Fruit fly (Drosophila melanogaster) whole organism, prepupa: ENCODE results near the gene Ns1.

Experiments used
- Blimp-1 ChIP-seq: fragments of 200-800 bp; sonication (Bioruptor generic); optimal IDR thresholded peaks from 3 replicates; lab custom pipeline; 2017; ENCODE audit warnings: missing biosample characterization, missing genetic modification characterization, mild to moderate bottlenecking, moderate library complexity, missing genetic modification reagents
- CG10631 ChIP-seq: fragments of 200-800 bp; sonication (Bioruptor generic); optimal IDR thresholded peaks from 2 replicates; lab custom pipeline; 2016; ENCODE audit warnings: missing biosample characterization, missing genetic modification characterization
- CG10669 ChIP-seq: fragments of 200-800 bp; sonication (Bioruptor generic); optimal IDR thresholded peaks from 3 replicates; lab custom pipeline; 2018; ENCODE audit warnings: missing biosample characterization, mild to moderate bottlenecking, missing genetic modification characterization, moderate library complexity
- CG11294 ChIP-seq: fragments of 200-800 bp; sonication (Bioruptor generic); IDR thresholded peaks from 2 replicates; pipeline ENCODE4 v1.3.6; 2022; ENCODE audit warnings: missing biosample characterization, missing genetic modification characterization
- CG11762 ChIP-seq: fragments of 200-800 bp; sonication (Bioruptor generic); optimal IDR thresholded peaks from 3 replicates; lab custom pipeline; 2016; ENCODE audit warnings: missing biosample characterization, missing genetic modification characterization; ENCODE audit not compliant: insufficient read depth
- CG11902 ChIP-seq: fragments of 200-800 bp; sonication (Bioruptor generic); optimal IDR thresholded peaks from 3 replicates; lab custom pipeline; 2016; ENCODE audit warnings: missing biosample characterization, missing genetic modification characterization
- CG15336 ChIP-seq: fragments of 200-800 bp; sonication (Bioruptor generic); IDR thresholded peaks from 2 replicates; pipeline ENCODE4 v1.3.6; 2022; ENCODE audit warnings: missing biosample characterization, missing genetic modification characterization
- CG1621 ChIP-seq: fragments of 200-800 bp; sonication (Bioruptor generic); optimal IDR thresholded peaks from 3 replicates; lab custom pipeline; 2018; ENCODE audit warnings: missing biosample characterization, mild to moderate bottlenecking, missing genetic modification characterization
- CG16779 ChIP-seq: fragments of 200-800 bp; sonication (Bioruptor generic); optimal IDR thresholded peaks from 3 replicates; lab custom pipeline; 2017; ENCODE audit warnings: missing biosample characterization, mild to moderate bottlenecking, missing genetic modification characterization
- CG31627 ChIP-seq: fragments of 200-800 bp; sonication (Bioruptor generic); optimal IDR thresholded peaks from 3 replicates; lab custom pipeline; 2016; ENCODE audit warnings: missing biosample characterization, missing genetic modification characterization
- CG32006 ChIP-seq: fragments of 200-800 bp; sonication (Bioruptor generic); optimal IDR thresholded peaks from 3 replicates; lab custom pipeline; 2017; ENCODE audit warnings: missing biosample characterization, mild to moderate bottlenecking, missing genetic modification characterization
- CG34406 ChIP-seq: fragments of 200-800 bp; sonication (Bioruptor generic); optimal IDR thresholded peaks from 3 replicates; lab custom pipeline; 2016; ENCODE audit warnings: missing biosample characterization, missing genetic modification characterization
- CG3919 ChIP-seq: fragments of 200-800 bp; sonication (Bioruptor generic); optimal IDR thresholded peaks from 3 replicates; lab custom pipeline; 2016; ENCODE audit warnings: missing biosample characterization, missing genetic modification characterization
- CG4318 ChIP-seq: fragments of 200-800 bp; sonication (Bioruptor generic); optimal IDR thresholded peaks from 3 replicates; lab custom pipeline; 2017; ENCODE audit warnings: missing biosample characterization, mild to moderate bottlenecking, missing genetic modification characterization
- CG6163 ChIP-seq: fragments of 200-800 bp; sonication (Bioruptor generic); IDR thresholded peaks from 3 replicates; pipeline ENCODE4 v1.3.6; 2022; ENCODE audit warnings: missing biosample characterization, missing genetic modification characterization
- CG6276 ChIP-seq: fragments of 200-800 bp; sonication (Bioruptor generic); optimal IDR thresholded peaks from 2 replicates; lab custom pipeline; 2017; ENCODE audit warnings: missing biosample characterization, mild to moderate bottlenecking, missing genetic modification characterization
- CG6792 ChIP-seq: fragments of 200-800 bp; sonication (Bioruptor generic); optimal IDR thresholded peaks from 3 replicates; lab custom pipeline; 2016; ENCODE audit warnings: missing biosample characterization, missing genetic modification characterization
- CG6808 ChIP-seq: fragments of 200-800 bp; sonication (Bioruptor generic); optimal IDR thresholded peaks from 3 replicates; lab custom pipeline; 2017; ENCODE audit warnings: missing biosample characterization, missing genetic modification characterization, mild to moderate bottlenecking, moderate library complexity, missing genetic modification reagents
- CG6854 ChIP-seq: fragments of 200-800 bp; sonication (Bioruptor generic); optimal IDR thresholded peaks from 2 replicates; lab custom pipeline; 2017; ENCODE audit warnings: missing biosample characterization, mild to moderate bottlenecking, missing genetic modification characterization
- CG7368 ChIP-seq: fragments of 200-800 bp; sonication (Bioruptor generic); optimal IDR thresholded peaks from 3 replicates; lab custom pipeline; 2016; ENCODE audit warnings: missing biosample characterization, missing genetic modification characterization
- CG8119 ChIP-seq: fragments of 200-800 bp; sonication (Bioruptor generic); IDR thresholded peaks from 3 replicates; pipeline ENCODE4 v1.3.6; 2022; ENCODE audit warnings: missing biosample characterization, missing genetic modification characterization
- CG8319 ChIP-seq: fragments of 200-800 bp; sonication (Bioruptor generic); optimal IDR thresholded peaks from 3 replicates; lab custom pipeline; 2016; ENCODE audit warnings: missing biosample characterization, missing genetic modification characterization
- CG8632 ChIP-seq: fragments of 200-800 bp; sonication (Bioruptor generic); optimal IDR thresholded peaks from 3 replicates; lab custom pipeline; 2016; ENCODE audit warnings: missing biosample characterization, missing genetic modification characterization
- CG9139 ChIP-seq: fragments of 200-800 bp; sonication (Bioruptor generic); optimal IDR thresholded peaks from 3 replicates; lab custom pipeline; 2017; ENCODE audit warnings: missing biosample characterization, mild to moderate bottlenecking, missing genetic modification characterization
- Eip78C ChIP-seq: fragments of 200-800 bp; sonication (Bioruptor generic); peaks from one replicate; lab custom pipeline; 2016; ENCODE audit warnings: missing biosample characterization, missing genetic modification characterization
- Eip93F ChIP-seq: fragments of 200-800 bp; sonication (Bioruptor generic); optimal IDR thresholded peaks from 2 replicates; lab custom pipeline; 2016; ENCODE audit warnings: missing biosample characterization, mild to moderate bottlenecking, missing genetic modification characterization
- Ets21C ChIP-seq: fragments of 200-800 bp; sonication (Bioruptor generic); optimal IDR thresholded peaks from 3 replicates; lab custom pipeline; 2016; ENCODE audit warnings: missing biosample characterization, missing genetic modification characterization
- Ets96B ChIP-seq: fragments of 200-800 bp; optimal IDR thresholded peaks from 2 replicates; lab custom pipeline; 2019; ENCODE audit warnings: missing biosample characterization, mild to moderate bottlenecking, missing genetic modification characterization, moderate library complexity
- Gug ChIP-seq: fragments of 200-800 bp; sonication (Bioruptor generic); IDR thresholded peaks from 2 replicates; pipeline ENCODE4 v1.3.6; 2022; ENCODE audit warnings: missing biosample characterization, missing genetic modification characterization
- Hr38 ChIP-seq: sonication (Bioruptor generic); optimal IDR thresholded peaks from 2 replicates; lab custom pipeline; 2016; ENCODE audit warnings: missing biosample characterization, missing genetic modification characterization
- Hr4 ChIP-seq: fragments of 200-800 bp; sonication (Bioruptor generic); optimal IDR thresholded peaks from 3 replicates; lab custom pipeline; 2016; ENCODE audit warnings: missing biosample characterization, missing genetic modification characterization
- Lpt ChIP-seq: fragments of 200-800 bp; sonication (Bioruptor generic); optimal IDR thresholded peaks from 3 replicates; lab custom pipeline; 2016; ENCODE audit warnings: missing biosample characterization, missing genetic modification characterization
- Met ChIP-seq: fragments of 200-800 bp; sonication (Bioruptor generic); optimal IDR thresholded peaks from 3 replicates; lab custom pipeline; 2016; ENCODE audit warnings: missing biosample characterization, missing genetic modification characterization
- OdsH ChIP-seq: fragments of 200-800 bp; sonication (Bioruptor generic); optimal IDR thresholded peaks from 3 replicates; lab custom pipeline; 2016; ENCODE audit warnings: missing biosample characterization, missing genetic modification characterization
- Sox14 ChIP-seq: fragments of 200-800 bp; sonication (Bioruptor generic); optimal IDR thresholded peaks from 3 replicates; lab custom pipeline; 2016; ENCODE audit warnings: missing biosample characterization, missing genetic modification characterization
- Sox15 ChIP-seq: fragments of 200-800 bp; sonication (Bioruptor generic); optimal IDR thresholded peaks from 3 replicates; lab custom pipeline; 2016; ENCODE audit warnings: missing biosample characterization, missing genetic modification characterization
- achi ChIP-seq: fragments of 200-800 bp; sonication (Bioruptor generic); optimal IDR thresholded peaks from 3 replicates; lab custom pipeline; 2016; ENCODE audit warnings: missing biosample characterization, missing genetic modification characterization
- acj6 ChIP-seq: fragments of 200-800 bp; sonication (Bioruptor generic); optimal IDR thresholded peaks from 3 replicates; lab custom pipeline; 2016; ENCODE audit warnings: missing biosample characterization, missing genetic modification characterization
- dac ChIP-seq: fragments of 200-800 bp; sonication (Bioruptor generic); optimal IDR thresholded peaks from 2 replicates; lab custom pipeline; 2017; ENCODE audit warnings: missing biosample characterization, mild to moderate bottlenecking, missing genetic modification characterization
- dsx ChIP-seq: fragments of 200-800 bp; optimal IDR thresholded peaks from 3 replicates; lab custom pipeline; 2019; ENCODE audit warnings: missing biosample characterization, mild to moderate bottlenecking, missing genetic modification characterization, moderate library complexity; ENCODE audit not compliant: poor library complexity, severe bottlenecking
- eg ChIP-seq: fragments of 200-800 bp; sonication (Bioruptor generic); IDR thresholded peaks from 3 replicates; pipeline ENCODE4 v1.3.6; 2022; ENCODE audit warnings: missing biosample characterization, missing genetic modification characterization
- esn ChIP-seq: fragments of 200-800 bp; sonication (Bioruptor generic); optimal IDR thresholded peaks from 2 replicates; lab custom pipeline; 2016; ENCODE audit warnings: missing biosample characterization, mild to moderate bottlenecking, missing genetic modification characterization, moderate library complexity
- fd59A ChIP-seq: fragments of 200-800 bp; sonication (Bioruptor generic); optimal IDR thresholded peaks from 2 replicates; lab custom pipeline; 2017; ENCODE audit warnings: missing biosample characterization, mild to moderate bottlenecking, missing genetic modification characterization, missing genetic modification reagents
- fkh ChIP-seq: fragments of 200-800 bp; sonication (Bioruptor generic); optimal IDR thresholded peaks from 3 replicates; lab custom pipeline; 2017; ENCODE audit warnings: missing biosample characterization, mild to moderate bottlenecking, missing genetic modification characterization, moderate library complexity
- lz ChIP-seq: fragments of 200-800 bp; sonication (Bioruptor generic); optimal IDR thresholded peaks from 3 replicates; lab custom pipeline; 2016; ENCODE audit warnings: missing biosample characterization, missing genetic modification characterization
- net ChIP-seq: fragments of 200-800 bp; sonication (Bioruptor generic); optimal IDR thresholded peaks from 3 replicates; lab custom pipeline; 2016; ENCODE audit warnings: missing biosample characterization, missing genetic modification characterization
- pdm3 ChIP-seq: fragments of 200-800 bp; sonication (Bioruptor generic); optimal IDR thresholded peaks from 3 replicates; lab custom pipeline; 2016; ENCODE audit warnings: missing biosample characterization, missing genetic modification characterization
- salr ChIP-seq, 2 experiments: fragments of 200-800 bp; sonication (Bioruptor generic); optimal IDR thresholded peaks; 3 replicates each; lab custom pipeline; 2016 to 2018; ENCODE audit warnings: missing biosample characterization in 2 of 2, missing genetic modification characterization in 2 of 2, mild to moderate bottlenecking in 1 of 2
- spab ChIP-seq: fragments of 200-800 bp; sonication (Bioruptor generic); optimal IDR thresholded peaks from 2 replicates; lab custom pipeline; 2017; ENCODE audit warnings: missing biosample characterization, mild to moderate bottlenecking, missing genetic modification characterization, missing genetic modification reagents
- svp ChIP-seq: fragments of 200-800 bp; sonication (Bioruptor generic); peaks from one replicate; lab custom pipeline; 2016; ENCODE audit warnings: missing biosample characterization, missing genetic modification characterization
- topi ChIP-seq: fragments of 200-800 bp; sonication (Bioruptor generic); optimal IDR thresholded peaks from 3 replicates; lab custom pipeline; 2016; ENCODE audit warnings: missing biosample characterization, missing genetic modification characterization
- vri ChIP-seq: fragments of 200-800 bp; sonication (Bioruptor generic); optimal IDR thresholded peaks from 3 replicates; lab custom pipeline; 2016; ENCODE audit warnings: missing biosample characterization, mild to moderate bottlenecking, missing genetic modification characterization

The Ns1 gene

dm6 chr3R:17060244-17060664, 12.2 kb downstream of the Ns1 start:
- TF ChIP-seq svp (GFP tag; lab: Kevin White, UChicago) (no peak), acj6 (GFP tag; lab: Kevin White, UChicago) (peak; percentile 70), achi (GFP tag; lab: Kevin White, UChicago) (peak; percentile 71), CG8119 (peak; percentile 84), CG6854 (GFP tag; lab: Kevin White, UChicago) (no peak), salr (GFP tag; optimal IDR thresholded peaks at IDR 0.05; lab: Kevin White, UChicago) (peak in 1 of 2 experiments; percentile 93), Ets21C (GFP tag; lab: Kevin White, UChicago) (no peak), CG8319 (peak; percentile 26), net (GFP tag; lab: Kevin White, UChicago) (peak; percentile 75), Lpt (GFP tag; lab: Kevin White, UChicago) (peak; percentile 10), Blimp-1 (GFP tag; lab: Kevin White, UChicago) (no peak), CG11762 (peak; percentile 58), fkh (GFP tag; lab: Kevin White, UChicago) (no peak), pdm3 (peak; percentile 75), CG6808 (peak; percentile 73), Gug (GFP tag; lab: Robert Waterston, UW) (peak; percentile 42), CG7368 (GFP tag; lab: Kevin White, UChicago) (peak; percentile 40), CG1621 (tag; lab: Kevin White, UChicago) (no peak), CG32006 (GFP tag; lab: Kevin White, UChicago) (peak; percentile 95), CG4318 (peak; percentile 85), Ets96B (peak; percentile 71), CG6276 (peak; percentile 78), Hr38 (GFP tag; lab: Kevin White, UChicago) (no peak), vri (GFP tag; lab: Kevin White, UChicago) (no peak), CG34406 (GFP tag; lab: Kevin White, UChicago) (peak; percentile 50), Eip93F (no peak), spab (peak; percentile 73), CG15336 (GFP tag; lab: Robert Waterston, UW) (peak; percentile 79), OdsH (GFP tag; lab: Kevin White, UChicago) (peak; percentile 76), Sox14 (GFP tag; lab: Kevin White, UChicago) (peak; percentile 67), CG10669 (GFP tag; lab: Kevin White, UChicago) (peak; percentile 70), CG6163 (GFP tag; lab: Robert Waterston, UW) (peak; percentile 73; the same call in 2 of the 3 replicates), CG8632 (peak; percentile 42), lz (GFP tag; lab: Kevin White, UChicago) (peak; percentile 31), CG10631 (GFP tag; lab: Kevin White, UChicago) (peak; percentile 73), Eip78C (GFP tag; lab: Kevin White, UChicago) (peak; percentile 93), Met (peak; percentile 52), CG9139 (GFP tag; lab: Kevin White, UChicago) (peak; percentile 40), CG16779 (no peak), CG3919 (GFP tag; lab: Kevin White, UChicago) (peak; percentile 70), CG6792 (GFP tag; lab: Kevin White, UChicago) (peak; percentile 46), eg (GFP tag; lab: Robert Waterston, UW) (peak; percentile 73), topi (GFP tag; lab: Kevin White, UChicago) (peak; percentile 54), CG11902 (GFP tag; lab: Kevin White, UChicago) (peak; percentile 9), Hr4 (peak; percentile 92), CG11294 (GFP tag; lab: Robert Waterston, UW) (no peak), dsx (GFP tag; lab: Kevin White, UChicago) (peak; percentile 40), esn (GFP tag; lab: Kevin White, UChicago) (peak; percentile 51), CG31627 (peak; percentile 10), dac (GFP tag; lab: Kevin White, UChicago) (peak; percentile 65), Sox15 (GFP tag; lab: Kevin White, UChicago) (peak; percentile 43), fd59A (GFP tag; lab: Kevin White, UChicago) (peak; percentile 65)
